Fruit fly (Drosophila melanogaster) whole organism, embryonic: ENCODE results near the gene Dpp10.

Experiments
- Atf-2 ChIP-seq: fragments of 200-800 bp; sonication (Bioruptor generic); optimal IDR thresholded peaks from 2 replicates; lab custom pipeline; 2016; ENCODE audit warnings: missing biosample characterization, missing genetic modification characterization
- BtbVII ChIP-seq: fragments of 200-800 bp; sonication (Bioruptor generic); optimal IDR thresholded peaks from 3 replicates; lab custom pipeline; 2017; ENCODE audit warnings: missing biosample characterization, mild to moderate bottlenecking, missing genetic modification characterization
- CG10959 ChIP-seq: fragments of 200-800 bp; sonication (Bioruptor generic); IDR thresholded peaks from 2 replicates; pipeline ENCODE4 v1.3.6; 2022; ENCODE audit warnings: missing biosample characterization, missing genetic modification characterization
- CG10979 ChIP-seq: fragments of 200-800 bp; sonication (Bioruptor generic); optimal IDR thresholded peaks from 2 replicates; lab custom pipeline; 2018; ENCODE audit warnings: missing biosample characterization, mild to moderate bottlenecking, missing genetic modification characterization, moderate library complexity
- CG11085 ChIP-seq: fragments of 200-800 bp; sonication (Bioruptor generic); IDR thresholded peaks from 2 replicates; pipeline ENCODE4 v1.3.6; 2022; ENCODE audit warnings: missing biosample characterization, missing genetic modification characterization
- CG11695 ChIP-seq: fragments of 200-800 bp; sonication (Bioruptor generic); IDR thresholded peaks from 3 replicates; pipeline ENCODE4 v1.3.6; 2022; ENCODE audit warnings: missing biosample characterization, missing genetic modification characterization
- CG12155 ChIP-seq: fragments of 200-800 bp; sonication (Bioruptor generic); optimal IDR thresholded peaks from 3 replicates; lab custom pipeline; 2016; ENCODE audit warnings: missing biosample characterization, missing genetic modification characterization
- CG12659 ChIP-seq: fragments of 200-800 bp; sonication (Bioruptor generic); optimal IDR thresholded peaks from 3 replicates; lab custom pipeline; 2017; ENCODE audit warnings: mild to moderate bottlenecking, missing biosample characterization, missing genetic modification reagents, missing genetic modification characterization
- CG15073 ChIP-seq: fragments of 200-800 bp; sonication (Bioruptor generic); optimal IDR thresholded peaks from 2 replicates; lab custom pipeline; 2016; ENCODE audit warnings: missing biosample characterization, missing genetic modification characterization
- CG16813 ChIP-seq: fragments of 200-800 bp; sonication (Bioruptor generic); IDR thresholded peaks from 3 replicates; pipeline ENCODE4 v1.3.6; 2022; ENCODE audit warnings: missing biosample characterization, missing genetic modification characterization; ENCODE audit not compliant: partially characterized antibody
- CG17361 ChIP-seq: fragments of 200-800 bp; sonication (Bioruptor generic); IDR thresholded peaks from 3 replicates; pipeline ENCODE4 v1.3.6; 2022; ENCODE audit warnings: missing biosample characterization, missing genetic modification characterization
- CG18476 ChIP-seq: fragments of 200-800 bp; sonication (Bioruptor generic); optimal IDR thresholded peaks from 2 replicates; lab custom pipeline; 2016; ENCODE audit warnings: missing biosample characterization, mild to moderate bottlenecking, missing genetic modification characterization
- CG3726 ChIP-seq: fragments of 200-800 bp; sonication (Bioruptor generic); IDR thresholded peaks from 3 replicates; pipeline ENCODE4, ENCODE4 v1.3.6; 2022; ENCODE audit warnings: missing biosample characterization, missing genetic modification characterization
- CG8944 ChIP-seq: fragments of 200-800 bp; sonication (Bioruptor generic); optimal IDR thresholded peaks from 3 replicates; lab custom pipeline; 2016; ENCODE audit warnings: missing biosample characterization, missing genetic modification characterization
- CG9727 ChIP-seq: fragments of 200-800 bp; sonication (Bioruptor generic); optimal IDR thresholded peaks from 3 replicates; lab custom pipeline; 2017; ENCODE audit warnings: missing biosample characterization, mild to moderate bottlenecking, missing genetic modification characterization
- CG9876 ChIP-seq: fragments of 200-800 bp; sonication (Bioruptor generic); optimal IDR thresholded peaks from 2 replicates; lab custom pipeline; 2016; ENCODE audit warnings: missing biosample characterization, missing genetic modification characterization
- Doc3 ChIP-seq: fragments of 200-800 bp; sonication (Bioruptor generic); IDR thresholded peaks from 3 replicates; pipeline ENCODE4 v1.3.6; 2022; ENCODE audit warnings: missing biosample characterization, missing genetic modification characterization; ENCODE audit not compliant: partially characterized antibody
- Fer1 ChIP-seq: fragments of 200-800 bp; sonication (Bioruptor generic); optimal IDR thresholded peaks from 2 replicates; lab custom pipeline; 2017; ENCODE audit warnings: missing biosample characterization, mild to moderate bottlenecking, missing genetic modification characterization
- H2.0 ChIP-seq: fragments of 200-800 bp; sonication (Bioruptor generic); IDR thresholded peaks from 2 replicates; pipeline ENCODE4 v1.3.6; 2022; ENCODE audit warnings: missing biosample characterization, missing genetic modification characterization
- Hr39 ChIP-seq: fragments of >200 bp; optimal IDR thresholded peaks from 2 replicates; lab custom pipeline; 2017
- Hr78 ChIP-seq, 2 experiments: fragments of 200-800 bp in 1 of 2; fragments of >200 bp in 1 of 2; sonication (Bioruptor generic) in 1 of 2; optimal IDR thresholded peaks; 2 replicates each; lab custom pipeline; 2017 to 2019; ENCODE audit warnings: missing biosample characterization in 2 of 2, missing genetic modification characterization in 2 of 2, mild to moderate bottlenecking in 1 of 2, moderate library complexity in 1 of 2
- Kr ChIP-seq: fragments of 200-800 bp; sonication (Bioruptor generic); optimal IDR thresholded peaks from 2 replicates; lab custom pipeline; 2017; ENCODE audit warnings: missing biosample characterization, mild to moderate bottlenecking, missing genetic modification characterization
- NC2β ChIP-seq: fragments of 200-800 bp; sonication (Bioruptor generic); optimal IDR thresholded peaks from 2 replicates; lab custom pipeline; 2016; ENCODE audit warnings: missing biosample characterization, missing genetic modification characterization
- NFAT ChIP-seq: fragments of 200-800 bp; sonication (Bioruptor generic); IDR thresholded peaks from 2 replicates; pipeline ENCODE4 v1.3.6; 2022; ENCODE audit warnings: missing biosample characterization, missing genetic modification characterization
- NK7.1 ChIP-seq: fragments of 200-800 bp; sonication (Bioruptor generic); optimal IDR thresholded peaks from 3 replicates; lab custom pipeline; 2016; ENCODE audit warnings: missing biosample characterization, missing genetic modification characterization
- Scr ChIP-seq: fragments of 200-800 bp; sonication (Bioruptor generic); IDR thresholded peaks from 2 replicates; pipeline ENCODE4 v1.3.6; 2022; ENCODE audit warnings: missing biosample characterization, missing genetic modification characterization; ENCODE audit not compliant: partially characterized antibody
- Trl ChIP-seq, 3 experiments: fragments of >200 bp in 2 of 3; fragments of 200-800 bp in 1 of 3; sonication (Bioruptor generic) in 1 of 3; optimal IDR thresholded peaks; 2 replicates in 1 of 3; 3 replicates in 2 of 3; lab custom pipeline; 2016 to 2017; ENCODE audit warnings: missing biosample characterization in 1 of 3, missing genetic modification characterization in 1 of 3
- bab2 ChIP-seq: fragments of 200-800 bp; sonication (Bioruptor generic); optimal IDR thresholded peaks from 2 replicates; lab custom pipeline; 2016; ENCODE audit warnings: missing biosample characterization, missing genetic modification characterization
- bowl ChIP-seq: fragments of 200-800 bp; sonication (Bioruptor generic); IDR thresholded peaks from 2 replicates; pipeline ENCODE4 v1.3.6; 2022; ENCODE audit warnings: missing biosample characterization, missing genetic modification characterization
- cato ChIP-seq: fragments of 200-800 bp; sonication (Bioruptor generic); optimal IDR thresholded peaks from 2 replicates; lab custom pipeline; 2016; ENCODE audit warnings: missing biosample characterization, missing genetic modification characterization, borderline replicate concordance
- caup ChIP-seq: fragments of 200-800 bp; sonication (Bioruptor generic); optimal IDR thresholded peaks from 3 replicates; lab custom pipeline; 2017; ENCODE audit warnings: missing biosample characterization, mild to moderate bottlenecking, missing genetic modification characterization, moderate library complexity; ENCODE audit not compliant: severe bottlenecking
- dmrt11E ChIP-seq: fragments of 200-800 bp; sonication (Bioruptor generic); optimal IDR thresholded peaks from 3 replicates; lab custom pipeline; 2018; ENCODE audit warnings: missing biosample characterization, mild to moderate bottlenecking, missing genetic modification characterization, moderate library complexity
- en ChIP-seq: fragments of 200-800 bp; sonication (Bioruptor generic); optimal IDR thresholded peaks from 2 replicates; lab custom pipeline; 2016; ENCODE audit warnings: missing biosample characterization, missing genetic modification characterization
- fd102C ChIP-seq: fragments of 200-800 bp; sonication (Bioruptor generic); optimal IDR thresholded peaks from 2 replicates; lab custom pipeline; 2018; ENCODE audit warnings: missing biosample characterization, mild to moderate bottlenecking, missing genetic modification characterization, moderate library complexity
- inv ChIP-seq: fragments of 200-800 bp; sonication (Bioruptor generic); IDR thresholded peaks from 2 replicates; pipeline ENCODE4 v1.3.6; 2022; ENCODE audit warnings: missing biosample characterization, missing genetic modification characterization; ENCODE audit not compliant: partially characterized antibody
- kni ChIP-seq: fragments of 200-800 bp; sonication (Bioruptor generic); optimal IDR thresholded peaks from 3 replicates; lab custom pipeline; 2017; ENCODE audit warnings: mild to moderate bottlenecking, missing biosample characterization, missing genetic modification reagents, missing genetic modification characterization
- knrl ChIP-seq: fragments of 200-800 bp; sonication (Bioruptor generic); IDR thresholded peaks from 3 replicates; pipeline ENCODE4 v1.3.6; 2022; ENCODE audit warnings: missing biosample characterization, missing genetic modification characterization; ENCODE audit not compliant: partially characterized antibody
- pfk ChIP-seq: fragments of 200-800 bp; sonication (Bioruptor generic); optimal IDR thresholded peaks from 2 replicates; lab custom pipeline; 2018; ENCODE audit warnings: missing biosample characterization, mild to moderate bottlenecking, missing genetic modification characterization, moderate library complexity
- sd ChIP-seq: fragments of 200-800 bp; sonication (Bioruptor generic); optimal IDR thresholded peaks from 3 replicates; lab custom pipeline; 2018; ENCODE audit warnings: missing biosample characterization, mild to moderate bottlenecking, missing genetic modification characterization, moderate library complexity
- slp2 ChIP-seq: fragments of 200-800 bp; sonication (Bioruptor generic); optimal IDR thresholded peaks from 2 replicates; lab custom pipeline; 2016; ENCODE audit warnings: missing biosample characterization, missing genetic modification characterization
- sr ChIP-seq: fragments of 200-800 bp; sonication (Bioruptor generic); IDR thresholded peaks from 3 replicates; pipeline ENCODE4 v1.3.6; 2022; ENCODE audit warnings: missing biosample characterization, missing genetic modification characterization
- unc-4 ChIP-seq: fragments of 200-800 bp; sonication (Bioruptor generic); IDR thresholded peaks from 2 replicates; pipeline ENCODE4 v1.3.6; 2022; ENCODE audit warnings: missing biosample characterization, missing genetic modification characterization; ENCODE audit not compliant: partially characterized antibody
- unpg ChIP-seq: fragments of 200-800 bp; sonication (Bioruptor generic); optimal IDR thresholded peaks from 3 replicates; lab custom pipeline; 2018; ENCODE audit warnings: missing biosample characterization, mild to moderate bottlenecking, missing genetic modification characterization, moderate library complexity
- usp ChIP-seq: fragments of >200 bp; optimal IDR thresholded peaks from 2 replicates; lab custom pipeline; 2017; ENCODE audit warnings: missing biosample characterization, missing genetic modification characterization
- vfl ChIP-seq: fragments of 200-800 bp; sonication (Bioruptor generic); optimal IDR thresholded peaks from 2 replicates; lab custom pipeline; 2016; ENCODE audit warnings: missing biosample characterization, missing genetic modification characterization

Gene Dpp10

DNA sequence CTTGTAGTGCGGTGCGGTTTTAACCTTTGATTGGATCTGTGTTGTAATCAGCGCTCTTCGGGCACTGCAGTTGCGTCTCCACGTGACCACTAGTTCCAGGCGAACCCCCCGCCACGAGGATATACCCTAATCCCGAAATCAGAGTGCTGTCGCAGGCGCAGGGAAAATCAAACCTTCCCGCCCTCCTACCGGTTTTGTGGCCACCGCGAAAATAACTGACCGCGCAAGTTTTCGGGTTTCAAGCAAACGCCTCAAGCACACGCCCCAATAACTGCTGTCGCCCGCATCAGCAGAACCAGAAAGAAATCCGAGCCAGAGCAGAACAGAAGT, 38.5 kb downstream of the Dpp10 start (continued):
- TF ChIP-seq CG16813 (GFP tag; lab: Robert Waterston, UW) (peak; percentile 12; the same call in 1 of the 3 replicates), Doc3 (GFP tag; lab: Robert Waterston, UW) (peak; percentile 52; the same call in 1 of the 3 replicates), usp (GFP tag; lab: Kevin White, UChicago) (no peak), unc-4 (GFP tag; lab: Robert Waterston, UW) (0 out of 2 replicates have a peak, but pooled peaks have one; percentile 14), CG11695 (GFP tag; lab: Robert Waterston, UW) (no peak), Scr (peak; percentile 15; the same call in 1 of the 2 replicates), CG3726 (GFP tag; lab: Robert Waterston, UW) (no peak), CG17361 (GFP tag; lab: Robert Waterston, UW) (peak; percentile 0; the same call in 1 of the 3 replicates), bowl (no peak), kni (GFP tag; lab: Kevin White, UChicago) (peak; percentile 2), Hr78 (GFP tag; optimal IDR thresholded peaks at IDR 0.05; lab: Kevin White, UChicago) (no peak), Fer1 (GFP tag; lab: Kevin White, UChicago) (no peak)

DNA sequence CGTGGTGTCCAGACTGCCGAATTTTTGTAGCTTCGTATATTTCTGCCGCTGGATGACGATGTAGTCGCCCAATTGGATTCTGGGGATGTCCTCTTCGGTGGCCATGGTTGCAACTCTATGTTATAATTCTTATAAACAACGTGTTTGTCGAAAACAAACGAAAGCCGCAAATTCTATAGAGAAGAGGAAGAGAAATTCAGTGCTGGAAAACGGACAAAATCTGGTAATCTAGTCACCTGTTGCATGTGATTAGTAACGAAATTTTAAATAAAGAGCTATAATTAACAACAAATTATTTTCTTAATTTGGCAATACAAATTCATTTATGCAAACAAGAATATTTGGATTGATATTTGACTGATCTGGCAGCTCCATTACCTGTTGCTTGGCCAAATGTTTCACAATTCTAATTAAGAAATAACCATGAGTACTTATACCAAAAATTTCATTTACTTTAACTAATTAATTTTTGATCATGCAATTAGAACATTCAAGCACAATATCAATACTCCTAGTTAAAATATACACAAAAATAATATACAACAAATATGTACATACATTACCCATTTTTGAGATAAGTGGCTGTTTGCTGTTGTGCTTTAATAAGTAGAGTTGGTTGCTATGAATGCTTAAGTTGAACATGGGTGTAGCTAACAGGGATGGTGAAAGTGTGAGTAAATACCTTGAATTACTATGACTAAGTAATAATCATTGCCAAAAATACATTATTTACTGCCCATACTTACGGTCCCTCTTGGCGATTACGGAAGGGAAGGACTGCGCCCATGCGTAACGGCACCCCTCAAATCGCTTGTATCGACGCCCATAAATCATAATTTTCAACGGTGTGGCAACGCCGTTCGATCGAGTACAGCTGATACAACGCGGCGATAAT, 39.2 kb downstream of the Dpp10 start, which contains the start of the genes Trmt6 and Ent2:
Gene Trmt6 (minus strand): TSS at position 827 of the 895 bp plus-strand sequence.
Gene Ent2 (plus strand): TSS at position 863 of the 895 bp plus-strand sequence.
- peak; percentile 84 for TF ChIP-seq en (GFP tag; lab: Kevin White, UChicago)
- TF ChIP-seq pfk (GFP tag; lab: Kevin White, UChicago), result peak; percentile 38
- TF ChIP-seq fd102C, result no peak
- peak; percentile 96 for TF ChIP-seq slp2 (GFP tag; lab: Kevin White, UChicago)
- no peak for TF ChIP-seq Kr (GFP tag; lab: Kevin White, UChicago)
- peak; percentile 94 for TF ChIP-seq caup (GFP tag; lab: Kevin White, UChicago)
- TF ChIP-seq bab2 (GFP tag; lab: Kevin White, UChicago), result peak; percentile 97
- peak in 1 of 2 experiments; percentile 80 for TF ChIP-seq Hr78 (GFP tag; optimal IDR thresholded peaks at IDR 0.05; lab: Kevin White, UChicago)
- peak; percentile 94 for TF ChIP-seq Atf-2 (GFP tag; lab: Kevin White, UChicago)
- peak; percentile 98 for TF ChIP-seq NFAT
- TF ChIP-seq sd, result peak; percentile 87
- TF ChIP-seq CG12659 (GFP tag; lab: Kevin White, UChicago), result peak; percentile 94
- peak; percentile 96 for TF ChIP-seq CG9727 (GFP tag; lab: Kevin White, UChicago)
- peak; percentile 89 for TF ChIP-seq cato (GFP tag; lab: Kevin White, UChicago)
- TF ChIP-seq CG9876 (GFP tag; lab: Kevin White, UChicago), result peak; percentile 95
- TF ChIP-seq NK7.1 (GFP tag; lab: Kevin White, UChicago), result peak; percentile 89
- peak; percentile 58 for TF ChIP-seq CG15073 (GFP tag; lab: Kevin White, UChicago)
- TF ChIP-seq CG10959 (GFP tag; lab: Robert Waterston, UW), result peak; percentile 94
- peak; percentile 96 for TF ChIP-seq CG8944 (GFP tag; lab: Kevin White, UChicago)
- peak; percentile 97 for TF ChIP-seq CG11085 (GFP tag; lab: Robert Waterston, UW)
- 0 out of 3 replicates have a peak, but pooled peaks have one; percentile 8 for TF ChIP-seq knrl (GFP tag; lab: Robert Waterston, UW)
- no peak for TF ChIP-seq Trl (optimal IDR thresholded peaks at IDR 0.05; lab: Kevin White, UChicago)
- peak; percentile 98 for TF ChIP-seq Trl (GFP tag; optimal IDR thresholded peaks at IDR 0.05; lab: Kevin White, UChicago)
- peak; percentile 88 for TF ChIP-seq CG10979
- TF ChIP-seq H2.0 (GFP tag; lab: Robert Waterston, UW), result peak; percentile 97
- peak; percentile 96 for TF ChIP-seq CG12155
- peak; percentile 92 for TF ChIP-seq sr (GFP tag; lab: Robert Waterston, UW)
- peak; percentile 93 for TF ChIP-seq NC2β (GFP tag; lab: Kevin White, UChicago)
- peak; percentile 96 for TF ChIP-seq unpg (GFP tag; lab: Kevin White, UChicago)
- TF ChIP-seq BtbVII (GFP tag; lab: Kevin White, UChicago), result peak; percentile 91
- no peak for TF ChIP-seq Hr39
- TF ChIP-seq CG18476 (GFP tag; lab: Kevin White, UChicago), result peak; percentile 87
- TF ChIP-seq Doc3 (GFP tag; lab: Robert Waterston, UW), result no peak
- TF ChIP-seq CG16813 (GFP tag; lab: Robert Waterston, UW), result no peak
- TF ChIP-seq inv (GFP tag; lab: Robert Waterston, UW), result no peak
- TF ChIP-seq vfl (GFP tag; lab: Kevin White, UChicago), result peak; percentile 93
- peak; percentile 87 for TF ChIP-seq dmrt11E
